Fruit fly (Drosophila melanogaster) S2 (cell line): Measurements from ENCODE around the gene Atx-1.

Experiments
- CG8478 ChIP-seq: fragments of >200 bp; optimal IDR thresholded peaks from 2 replicates; lab custom pipeline; 2018
- CTCF ChIP-seq, 2 experiments: fragments of >200 bp; optimal IDR thresholded peaks; 2 replicates each; lab custom pipeline; 2018

DNA sequence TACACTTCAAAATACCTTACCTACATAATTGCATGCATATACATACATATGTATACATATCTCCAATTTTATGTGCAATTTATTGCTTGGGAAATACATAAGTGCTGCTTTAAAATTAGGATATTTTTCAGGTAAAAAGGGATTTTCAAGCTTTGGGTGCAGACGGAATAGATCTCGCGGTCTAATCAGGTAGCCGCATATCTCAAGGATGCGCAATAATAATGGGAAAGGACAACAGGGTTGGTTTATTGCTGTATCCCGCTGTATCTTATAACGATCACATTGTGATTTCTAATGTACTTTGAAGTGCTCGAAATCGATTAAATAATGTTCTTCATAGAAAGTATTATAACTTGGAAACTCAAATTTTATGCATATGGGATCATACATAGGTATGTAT lies 34.7 kb downstream of the Atx-1 start:
- no peak for TF ChIP-seq CG8478 (lab: Kevin White, UChicago)
- no peak for TF ChIP-seq CTCF (optimal IDR thresholded peaks at IDR 0.05; lab: Kevin White, UChicago)
